Fruit fly (Drosophila melanogaster): ENCODE measurements around the gene CG18417.

DNA sequence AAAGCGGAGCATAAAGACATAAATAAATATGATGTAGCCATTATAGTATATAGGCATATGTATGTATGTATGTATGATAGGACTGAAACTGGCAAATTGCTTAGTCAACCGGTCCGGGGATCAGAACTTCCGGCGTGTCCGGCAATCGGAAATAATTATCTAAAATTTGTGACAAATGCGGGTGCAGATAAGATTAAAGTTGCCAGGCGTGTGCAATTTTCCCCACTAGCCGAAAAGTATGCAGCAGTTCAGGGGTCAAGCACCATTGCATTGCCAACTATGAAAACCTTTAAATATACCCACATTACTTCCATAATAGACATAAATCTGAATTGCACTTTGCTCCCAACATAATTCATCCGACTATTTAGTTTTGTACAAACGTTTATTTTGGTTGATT is 32.4 kb downstream of the CG18417 start:
- TF ChIP-seq CG8478 (optimal IDR thresholded peaks at IDR 0.05) (no peak), CTCF (optimal IDR thresholded peaks at IDR 0.05) (no peak)

Measured in S2 (cell line).